Worm (Caenorhabditis elegans) whole organism, L4 larva: Measurements from ENCODE around the gene Y102A11A.2.

ENCODE experiments used
- D1046.2 ChIP-seq: fragments of 200-800 bp; sonication (Bioruptor generic); IDR thresholded peaks from 2 replicates; pipeline ENCODE4 v1.3.6; 2022; ENCODE audit warnings: missing genetic modification characterization, missing compliant biosample characterization
- F26F4.8 ChIP-seq: fragments of 200-800 bp; sonication (Bioruptor generic); conservative IDR thresholded peaks from 2 replicates; pipeline ENCODE4 v1.3.6; 2022; ENCODE audit warnings: missing genetic modification characterization, missing compliant biosample characterization
- R02D3.7 ChIP-seq: fragments of 150-350 bp; sonication (generic microtip); optimal IDR thresholded peaks from 3 replicates; lab custom pipeline; 2014; ENCODE audit warnings: missing biosample characterization, missing genetic modification characterization
- T20F7.1 ChIP-seq: fragments of 200-800 bp; sonication (Bioruptor generic); optimal IDR thresholded peaks from 2 replicates; lab custom pipeline; 2018; ENCODE audit warnings: mild to moderate bottlenecking, missing genetic modification characterization, missing compliant biosample characterization
- aha-1 ChIP-seq: fragments of 150-350 bp; peaks from one replicate; lab custom pipeline; 2014; ENCODE audit warnings: missing biosample characterization, missing genetic modification characterization
- attf-4 ChIP-seq: sonication (generic microtip); optimal IDR thresholded peaks from 3 replicates; lab custom pipeline; 2017; ENCODE audit warnings: missing biosample characterization, missing genetic modification characterization
- ces-1 ChIP-seq: fragments of 150-350 bp; sonication (generic microtip); optimal IDR thresholded peaks from 4 replicates; lab custom pipeline; 2014; ENCODE audit warnings: missing biosample characterization, missing genetic modification reagents, missing genetic modification characterization
- daf-16 ChIP-seq, 3 experiments: sonication (generic microtip); optimal IDR thresholded peaks; 2 replicates each; lab custom pipeline; 2016 to 2017; ENCODE audit warnings: missing genetic modification characterization in 3 of 3, missing genetic modification reagents in 3 of 3, mild to moderate bottlenecking in 2 of 3, missing compliant biosample characterization in 2 of 3, missing biosample characterization in 1 of 3, moderate library complexity in 1 of 3
- daf-19 ChIP-seq: fragments of 200-800 bp; sonication (Bioruptor generic); conservative IDR thresholded peaks from 2 replicates; pipeline ENCODE4 v1.3.6; 2022; ENCODE audit warnings: missing genetic modification characterization, missing compliant biosample characterization
- dmd-6 ChIP-seq: fragments of 200-800 bp; sonication (Bioruptor generic); IDR thresholded peaks from 2 replicates; pipeline ENCODE4 v1.3.6; 2022; ENCODE audit warnings: missing genetic modification reagents, missing genetic modification characterization, missing compliant biosample characterization
- duxl-1 ChIP-seq: sonication (generic microtip); optimal IDR thresholded peaks from 2 replicates; lab custom pipeline; 2016; ENCODE audit warnings: mild to moderate bottlenecking, missing genetic modification characterization, moderate library complexity, missing compliant biosample characterization; ENCODE audit not compliant: poor library complexity
- dve-1 ChIP-seq: sonication (generic microtip); optimal IDR thresholded peaks from 2 replicates; lab custom pipeline; 2017; ENCODE audit warnings: antibody characterized with exemption, mild to moderate bottlenecking, missing genetic modification characterization, missing compliant biosample characterization; ENCODE audit not compliant: insufficient read depth
- egl-27 ChIP-seq: sonication (generic microtip); optimal IDR thresholded peaks from 3 replicates; lab custom pipeline; 2017; ENCODE audit warnings: missing biosample characterization, missing genetic modification reagents, missing genetic modification characterization
- hif-1 ChIP-seq, 2 experiments: sonication (generic microtip); optimal IDR thresholded peaks; 2 replicates each; lab custom pipeline; 2016 to 2017; ENCODE audit warnings: missing compliant biosample characterization in 2 of 2, missing genetic modification characterization in 2 of 2, missing genetic modification reagents in 2 of 2, missing genotype in 2 of 2, mild to moderate bottlenecking in 1 of 2
- hlh-11 ChIP-seq: fragments of 200-800 bp; sonication (Bioruptor generic); optimal IDR thresholded peaks from 2 replicates; lab custom pipeline; 2018; ENCODE audit warnings: mild to moderate bottlenecking, missing genetic modification characterization, missing compliant biosample characterization
- hlh-30 ChIP-seq: sonication (generic microtip); optimal IDR thresholded peaks from 2 replicates; lab custom pipeline; 2017; ENCODE audit warnings: antibody characterized with exemption, mild to moderate bottlenecking, missing genetic modification characterization, missing compliant biosample characterization; ENCODE audit not compliant: insufficient read depth
- lin-1 ChIP-seq: fragments of 200-800 bp; sonication (Bioruptor generic); IDR thresholded peaks from 2 replicates; pipeline ENCODE4 v1.3.6; 2022; ENCODE audit warnings: missing genetic modification reagents, missing genetic modification characterization, missing compliant biosample characterization
- lin-38 ChIP-seq: fragments of 200-800 bp; sonication (Bioruptor generic); IDR thresholded peaks from 2 replicates; pipeline ENCODE4 v1.3.6; 2022; ENCODE audit warnings: missing genetic modification reagents, missing genetic modification characterization, missing compliant biosample characterization
- lir-3 ChIP-seq: sonication (generic microtip); optimal IDR thresholded peaks from 2 replicates; lab custom pipeline; 2016; ENCODE audit warnings: mild to moderate bottlenecking, missing genetic modification characterization, missing compliant biosample characterization
- lsy-2 ChIP-seq, 2 experiments: fragments of 150-350 bp in 1 of 2; sonication (generic microtip) in 1 of 2; optimal IDR thresholded peaks; 2 replicates each; lab custom pipeline; 2014 to 2017; ENCODE audit warnings: missing biosample characterization in 2 of 2, missing genetic modification characterization in 2 of 2
- madf-9 ChIP-seq: fragments of 200-800 bp; sonication (Bioruptor generic); conservative IDR thresholded peaks from 2 replicates; pipeline ENCODE4 v1.3.6; 2022; ENCODE audit warnings: missing genetic modification reagents, missing genetic modification characterization, missing compliant biosample characterization
- mdt-29 ChIP-seq: fragments of 200-800 bp; sonication (Bioruptor generic); IDR thresholded peaks from 2 replicates; pipeline ENCODE4 v1.3.6; 2022; ENCODE audit warnings: missing genetic modification reagents, missing genetic modification characterization, missing compliant biosample characterization
- mep-1 ChIP-seq: fragments of 150-350 bp; sonication (generic microtip); optimal IDR thresholded peaks from 3 replicates; lab custom pipeline; 2014; ENCODE audit warnings: missing biosample characterization, missing genetic modification characterization
- mes-2 ChIP-seq: sonication (generic microtip); optimal IDR thresholded peaks from 2 replicates; lab custom pipeline; 2016; ENCODE audit warnings: missing genotype, mild to moderate bottlenecking, missing genetic modification characterization, missing compliant biosample characterization; ENCODE audit not compliant: poor library complexity, severe bottlenecking
- nhr-10 ChIP-seq: fragments of 150-350 bp; optimal IDR thresholded peaks from 2 replicates; lab custom pipeline; 2014; ENCODE audit warnings: missing biosample characterization, missing genetic modification characterization
- nhr-11 ChIP-seq: fragments of 150-350 bp; optimal IDR thresholded peaks from 2 replicates; lab custom pipeline; 2014; ENCODE audit warnings: missing biosample characterization, missing genetic modification characterization
- nhr-28 ChIP-seq: fragments of 150-350 bp; optimal IDR thresholded peaks from 2 replicates; lab custom pipeline; 2014; ENCODE audit warnings: missing biosample characterization, missing genetic modification characterization
- nhr-48 ChIP-seq: sonication (generic microtip); optimal IDR thresholded peaks from 2 replicates; lab custom pipeline; 2016; ENCODE audit warnings: mild to moderate bottlenecking, missing genetic modification characterization, missing compliant biosample characterization
- nhr-77 ChIP-seq: fragments of 150-350 bp; optimal IDR thresholded peaks from 2 replicates; lab custom pipeline; 2014; ENCODE audit warnings: missing biosample characterization, missing genetic modification characterization
- php-3 ChIP-seq: fragments of 200-800 bp; sonication (Bioruptor generic); IDR thresholded peaks from 2 replicates; pipeline ENCODE4 v1.3.6; 2022; ENCODE audit warnings: missing genetic modification reagents, missing genetic modification characterization, missing compliant biosample characterization
- pqm-1 ChIP-seq: sonication (generic microtip); optimal IDR thresholded peaks from 2 replicates; lab custom pipeline; 2017; ENCODE audit warnings: missing biosample characterization, missing genetic modification characterization
- snpc-1.2 ChIP-seq: fragments of 200-800 bp; sonication (Bioruptor generic); IDR thresholded peaks from 2 replicates; pipeline ENCODE4 v1.3.6; 2022; ENCODE audit warnings: missing genetic modification reagents, missing genetic modification characterization, missing compliant biosample characterization
- spr-3 ChIP-seq: fragments of 200-800 bp; sonication (Bioruptor generic); optimal IDR thresholded peaks from 2 replicates; lab custom pipeline; 2018; ENCODE audit warnings: mild to moderate bottlenecking, missing genetic modification characterization, missing compliant biosample characterization
- tag-97 ChIP-seq: fragments of 200-800 bp; sonication (Bioruptor generic); IDR thresholded peaks from 2 replicates; pipeline ENCODE4 v1.3.6; 2022; ENCODE audit warnings: missing genetic modification characterization, missing compliant biosample characterization
- tra-1 ChIP-seq: fragments of 200-800 bp; sonication (Bioruptor generic); IDR thresholded peaks from 2 replicates; pipeline ENCODE4 v1.3.6; 2022; ENCODE audit warnings: missing genetic modification reagents, missing genetic modification characterization, missing compliant biosample characterization
- unc-62 ChIP-seq, 3 experiments: fragments of 150-350 bp in 1 of 3; sonication (generic microtip); optimal IDR thresholded peaks in 2 of 3; peaks in 1 of 3; 1 replicate in 1 of 3; 2 replicates in 2 of 3; lab custom pipeline; 2014 to 2017; ENCODE audit warnings: missing biosample characterization in 3 of 3, missing genetic modification characterization in 3 of 3, missing genetic modification reagents in 3 of 3, missing genotype in 1 of 3
- zag-1 ChIP-seq: fragments of 150-350 bp; optimal IDR thresholded peaks from 2 replicates; lab custom pipeline; 2014; ENCODE audit warnings: missing biosample characterization, missing genetic modification characterization
- zip-11 ChIP-seq: fragments of 200-800 bp; sonication (Bioruptor generic); IDR thresholded peaks from 2 replicates; pipeline ENCODE4 v1.3.6; 2022; ENCODE audit warnings: missing genetic modification characterization, missing compliant biosample characterization
- zip-2 ChIP-seq: fragments of 150-350 bp; optimal IDR thresholded peaks from 2 replicates; lab custom pipeline; 2014; ENCODE audit warnings: missing biosample characterization, missing genetic modification characterization

Gene Y102A11A.2

DNA sequence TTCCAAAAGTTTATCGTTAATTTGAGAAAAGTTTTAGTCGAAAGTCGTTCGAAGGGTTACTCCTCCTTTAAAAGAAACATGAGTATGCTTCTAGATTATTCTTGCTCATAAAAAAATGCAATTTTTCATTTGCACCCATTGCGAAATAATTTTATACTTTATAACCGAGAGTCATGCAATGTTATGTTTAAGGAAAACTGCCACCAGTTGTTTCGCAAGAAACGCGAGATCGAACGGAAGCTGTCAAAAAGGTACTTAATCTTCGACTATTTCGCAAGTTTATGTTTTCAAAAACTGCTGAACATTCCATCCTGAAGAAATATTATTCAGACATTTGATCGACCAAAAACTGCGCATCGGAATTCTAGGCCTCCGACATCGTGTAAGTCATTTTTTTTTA lies 12.5 kb upstream of the Y102A11A.2 start:
- TF ChIP-seq nhr-11 (tag; lab: Kevin White, UChicago) (peak; percentile 1), egl-27 (tag; lab: Kevin White, UChicago) (no peak)

DNA sequence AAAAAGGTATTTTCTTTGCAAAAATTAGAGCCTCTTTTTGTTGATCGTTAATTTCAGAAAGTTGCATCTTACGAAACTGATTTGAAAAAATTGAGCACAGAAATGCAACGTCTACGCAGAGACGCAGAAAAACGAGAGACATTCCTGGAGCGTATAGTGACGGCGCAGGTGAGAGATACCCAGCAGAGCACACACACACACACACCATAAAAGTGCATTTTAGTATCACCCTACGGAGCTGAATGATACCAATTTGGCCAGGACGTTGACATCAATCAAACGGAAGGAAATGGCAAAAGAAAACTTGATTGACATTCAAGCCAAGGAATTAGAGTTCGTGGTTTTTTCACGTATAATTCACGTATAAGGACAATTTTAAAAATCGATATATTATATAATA lies 11.9 kb upstream of the Y102A11A.2 start:
- TF ChIP-seq aha-1 (tag; lab: Kevin White, UChicago), result peak; percentile 86
- peak; percentile 50 for TF ChIP-seq nhr-48 (tag; lab: Kevin White, UChicago)
- TF ChIP-seq T20F7.1 (GFP tag; lab: Kevin White, UChicago), result no peak
- TF ChIP-seq hif-1 (tag; optimal IDR thresholded peaks at IDR 0.05; lab: Kevin White, UChicago), result peak in 1 of 2 experiments; percentile 17
- TF ChIP-seq tag-97, result no peak
- peak in 1 of 2 experiments; percentile 43 for TF ChIP-seq daf-16 (GFP tag; optimal IDR thresholded peaks at IDR 0.05; lab: Kevin White, UChicago)
- peak; percentile 51 for TF ChIP-seq daf-16 (tag; optimal IDR thresholded peaks at IDR 0.05; lab: Kevin White, UChicago)
- peak; percentile 20 for TF ChIP-seq mes-2 (tag; lab: Kevin White, UChicago)
- TF ChIP-seq zip-2 (tag; lab: Kevin White, UChicago), result no peak
- no peak for TF ChIP-seq zip-11 (GFP tag; lab: Robert Waterston, UW)
- no peak for TF ChIP-seq D1046.2 (GFP tag; lab: Robert Waterston, UW)
- TF ChIP-seq lin-1 (GFP tag; lab: Robert Waterston, UW), result peak; percentile 69; the same call in 1 of the 2 replicates
- TF ChIP-seq dve-1 (tag; lab: Kevin White, UChicago), result peak; percentile 80
- TF ChIP-seq F26F4.8 (GFP tag; lab: Robert Waterston, UW), result no peak
- TF ChIP-seq daf-19 (GFP tag; lab: Robert Waterston, UW), result no peak
- TF ChIP-seq nhr-77 (tag; lab: Kevin White, UChicago), result peak; percentile 41
- peak; percentile 76 for TF ChIP-seq php-3 (GFP tag; lab: Robert Waterston, UW)
- no peak for TF ChIP-seq zag-1
- no peak for TF ChIP-seq spr-3
- peak in 1 of 2 experiments; percentile 18 for TF ChIP-seq lsy-2 (tag; optimal IDR thresholded peaks at IDR 0.05; lab: Kevin White, UChicago)
- peak; percentile 80 for TF ChIP-seq pqm-1
- TF ChIP-seq nhr-28 (tag; lab: Kevin White, UChicago), result peak; percentile 80
- no peak for TF ChIP-seq nhr-10
- no peak for TF ChIP-seq lin-38 (GFP tag; lab: Robert Waterston, UW)
- TF ChIP-seq madf-9 (GFP tag; lab: Robert Waterston, UW), result no peak
- TF ChIP-seq hlh-11 (tag; lab: Kevin White, UChicago), result peak; percentile 77
- TF ChIP-seq lir-3 (tag; lab: Kevin White, UChicago), result no peak
- no peak for TF ChIP-seq mdt-29 (GFP tag; lab: Robert Waterston, UW)
- peak; percentile 24 for TF ChIP-seq hlh-30 (tag; lab: Kevin White, UChicago)
- TF ChIP-seq dmd-6 (GFP tag; lab: Robert Waterston, UW), result peak; percentile 87
- no peak for TF ChIP-seq attf-4
- TF ChIP-seq mep-1 (tag; lab: Kevin White, UChicago), result peak; percentile 24
- TF ChIP-seq unc-62 (GFP tag; optimal IDR thresholded peaks at IDR 0.05 in 1 of 2; lab: Kevin White, UChicago), result peak in 1 of 2 experiments; percentile 89
- no peak for TF ChIP-seq unc-62 (tag; optimal IDR thresholded peaks at IDR 0.05; lab: Kevin White, UChicago)
- no peak for TF ChIP-seq ces-1 (GFP tag; lab: Kevin White, UChicago)

DNA sequence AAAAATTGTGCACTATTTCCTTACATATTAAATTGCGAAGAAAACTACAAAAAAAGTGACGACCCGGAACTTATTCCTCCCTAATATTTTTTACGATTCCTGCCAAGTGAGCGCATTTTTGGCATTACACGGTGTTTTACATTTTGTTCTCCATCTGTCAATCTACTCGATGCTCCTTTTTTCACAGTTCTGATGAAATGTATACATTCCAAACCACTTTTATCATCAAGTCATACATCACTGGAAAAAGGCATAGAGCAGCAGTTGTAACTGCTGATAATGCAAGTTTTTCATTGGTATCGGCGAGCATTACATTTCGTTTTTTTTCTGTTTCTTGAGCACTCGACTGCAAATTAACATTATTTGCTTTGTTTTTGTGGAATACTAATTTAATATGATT lies 8.2 kb upstream of the Y102A11A.2 start:
- peak; percentile 91 for TF ChIP-seq pqm-1
- peak; percentile 44 for TF ChIP-seq hlh-11 (tag; lab: Kevin White, UChicago)
- TF ChIP-seq duxl-1, result no peak
- peak; percentile 72 for TF ChIP-seq dmd-6 (GFP tag; lab: Robert Waterston, UW)
- no peak for TF ChIP-seq snpc-1.2
- TF ChIP-seq hlh-30 (tag; lab: Kevin White, UChicago), result peak; percentile 21
- peak; percentile 31 for TF ChIP-seq mes-2 (tag; lab: Kevin White, UChicago)
- peak; percentile 70 for TF ChIP-seq php-3 (GFP tag; lab: Robert Waterston, UW)
- TF ChIP-seq lsy-2 (tag; optimal IDR thresholded peaks at IDR 0.05; lab: Kevin White, UChicago), result no peak
- TF ChIP-seq daf-16 (GFP tag; optimal IDR thresholded peaks at IDR 0.05; lab: Kevin White, UChicago), result no peak
- TF ChIP-seq daf-16 (tag; optimal IDR thresholded peaks at IDR 0.05; lab: Kevin White, UChicago), result peak; percentile 35
- TF ChIP-seq R02D3.7 (tag; lab: Kevin White, UChicago), result no peak
- peak; percentile 49 for TF ChIP-seq nhr-28 (tag; lab: Kevin White, UChicago)
- peak; percentile 19 for TF ChIP-seq dve-1 (tag; lab: Kevin White, UChicago)
- TF ChIP-seq tra-1 (GFP tag; lab: Robert Waterston, UW), result 0 out of 2 replicates have a peak, but pooled peaks have one; percentile 60
- no peak for TF ChIP-seq lin-38 (GFP tag; lab: Robert Waterston, UW)
